Worm (Caenorhabditis elegans): Measurements from ENCODE around the gene lgc-15.

DNA sequence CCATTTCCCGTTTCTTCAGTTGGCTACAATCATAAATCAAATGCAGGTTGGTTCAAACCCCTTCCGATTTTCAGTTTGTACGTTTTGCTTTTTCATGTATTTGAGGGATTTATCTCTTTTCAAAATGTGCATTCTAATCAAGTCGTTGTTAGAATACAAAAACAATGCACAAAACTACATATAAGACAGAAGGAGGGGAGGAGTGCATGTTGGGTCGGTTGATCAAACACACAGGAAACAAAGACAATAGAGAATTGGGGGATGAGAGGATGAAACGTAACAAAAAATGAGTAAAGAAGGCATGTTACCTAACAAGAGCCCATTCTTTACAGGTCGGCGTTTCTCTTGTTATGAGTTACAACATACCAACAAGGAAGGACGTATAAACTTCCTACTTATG lies 16.1 kb upstream of the lgc-15 start:
- TF ChIP-seq W03F9.2 (tag; optimal IDR thresholded peaks at IDR 0.05): no peak
- TF ChIP-seq him-1 (tag; optimal IDR thresholded peaks at IDR 0.05): no peak
- no peak for TF ChIP-seq dao-5 (tag; optimal IDR thresholded peaks at IDR 0.05)
